Worm (Caenorhabditis elegans) whole organism, L2 larva: ENCODE data around the gene F57G9.7.

Source experiments
- C34F6.9 ChIP-seq: fragments of 150-350 bp; optimal IDR thresholded peaks from 2 replicates; lab custom pipeline; 2014; ENCODE audit warnings: missing biosample characterization, missing genetic modification characterization
- F13H6.1 ChIP-seq: sonication (generic microtip); optimal IDR thresholded peaks from 2 replicates; lab custom pipeline; 2016; ENCODE audit warnings: missing genetic modification characterization, missing compliant biosample characterization
- R02D3.7 ChIP-seq: fragments of 150-350 bp; optimal IDR thresholded peaks from 2 replicates; lab custom pipeline; 2014; ENCODE audit warnings: missing biosample characterization, missing genetic modification characterization
- Y55F3AM.14 ChIP-seq: fragments of 200-800 bp; sonication (Bioruptor generic); optimal IDR thresholded peaks from 2 replicates; lab custom pipeline; 2018; ENCODE audit warnings: mild to moderate bottlenecking, missing genetic modification characterization, missing compliant biosample characterization
- ZK546.5 ChIP-seq: sonication (generic microtip); optimal IDR thresholded peaks from 2 replicates; lab custom pipeline; 2017; ENCODE audit warnings: missing biosample characterization, missing genetic modification characterization
- alr-1 ChIP-seq: fragments of 150-350 bp; optimal IDR thresholded peaks from 2 replicates; lab custom pipeline; 2014; ENCODE audit warnings: missing biosample characterization, missing genetic modification characterization
- aly-2 ChIP-seq: fragments of 150-350 bp; optimal IDR thresholded peaks from 2 replicates; lab custom pipeline; 2014; ENCODE audit warnings: missing biosample characterization, missing genetic modification characterization
- ama-1 ChIP-seq: fragments of 150-350 bp; optimal IDR thresholded peaks from 2 replicates; lab custom pipeline; 2018; ENCODE audit warnings: inconsistent platforms
- blmp-1 ChIP-seq: sonication (generic microtip); optimal IDR thresholded peaks from 2 replicates; lab custom pipeline; 2017; ENCODE audit warnings: missing genetic modification characterization, mild to moderate bottlenecking, missing compliant biosample characterization, antibody characterized with exemption, moderate library complexity; ENCODE audit not compliant: insufficient read depth
- ceh-16 ChIP-seq: fragments of 150-350 bp; optimal IDR thresholded peaks from 2 replicates; lab custom pipeline; 2014; ENCODE audit warnings: missing biosample characterization, missing genetic modification characterization
- ceh-82 ChIP-seq: fragments of 150-350 bp; optimal IDR thresholded peaks from 2 replicates; lab custom pipeline; 2014; ENCODE audit warnings: missing biosample characterization, missing genetic modification characterization
- crh-2 ChIP-seq: sonication (generic microtip); optimal IDR thresholded peaks from 2 replicates; lab custom pipeline; 2017; ENCODE audit warnings: missing biosample characterization, missing genetic modification characterization
- dmd-4 ChIP-seq: sonication (generic microtip); optimal IDR thresholded peaks from 2 replicates; lab custom pipeline; 2017; ENCODE audit warnings: missing biosample characterization, missing genetic modification characterization
- egl-27 ChIP-seq: sonication (generic microtip); optimal IDR thresholded peaks from 3 replicates; lab custom pipeline; 2017; ENCODE audit warnings: missing biosample characterization, missing genetic modification reagents, missing genetic modification characterization
- elt-1 ChIP-seq: fragments of 150-350 bp; optimal IDR thresholded peaks from 2 replicates; lab custom pipeline; 2014; ENCODE audit warnings: missing biosample characterization, missing genetic modification characterization
- elt-3 ChIP-seq: sonication (generic microtip); optimal IDR thresholded peaks from 2 replicates; lab custom pipeline; 2017; ENCODE audit warnings: missing biosample characterization, missing genetic modification characterization
- fos-1 ChIP-seq: fragments of 150-350 bp; optimal IDR thresholded peaks from 2 replicates; lab custom pipeline; 2014; ENCODE audit warnings: missing biosample characterization, missing genetic modification characterization
- lin-11 ChIP-seq: fragments of 150-350 bp; sonication (generic microtip); optimal IDR thresholded peaks from 2 replicates; lab custom pipeline; 2014; ENCODE audit warnings: missing biosample characterization, missing genetic modification characterization, inconsistent platforms, mixed read lengths
- lin-13 ChIP-seq: fragments of 150-350 bp; optimal IDR thresholded peaks from 2 replicates; lab custom pipeline; 2014; ENCODE audit warnings: missing biosample characterization, missing genetic modification reagents, missing genetic modification characterization
- lin-39 ChIP-seq: fragments of 150-350 bp; optimal IDR thresholded peaks from 2 replicates; lab custom pipeline; 2014; ENCODE audit warnings: missing biosample characterization, missing genetic modification reagents, missing genetic modification characterization
- lsy-2 ChIP-seq, 2 experiments: fragments of 150-350 bp in 1 of 2; sonication (generic microtip) in 1 of 2; optimal IDR thresholded peaks; 2 replicates each; lab custom pipeline; 2014 to 2017; ENCODE audit warnings: missing biosample characterization in 2 of 2, missing genetic modification characterization in 2 of 2
- mab-5 ChIP-seq: fragments of 150-350 bp; optimal IDR thresholded peaks from 2 replicates; lab custom pipeline; 2014; ENCODE audit warnings: missing biosample characterization, missing genetic modification characterization
- mbf-1 ChIP-seq: sonication (generic microtip); optimal IDR thresholded peaks from 2 replicates; lab custom pipeline; 2017; ENCODE audit warnings: missing biosample characterization, missing genetic modification characterization
- mdl-1 ChIP-seq, 2 experiments: fragments of 150-350 bp in 1 of 2; sonication (generic microtip) in 1 of 2; optimal IDR thresholded peaks; 2 replicates each; lab custom pipeline; 2017; ENCODE audit warnings: missing biosample characterization in 2 of 2, missing genetic modification characterization in 2 of 2
- nhr-10 ChIP-seq: sonication (generic microtip); optimal IDR thresholded peaks from 2 replicates; lab custom pipeline; 2017; ENCODE audit warnings: missing biosample characterization, missing genetic modification characterization
- nhr-11 ChIP-seq: fragments of 150-350 bp; optimal IDR thresholded peaks from 2 replicates; lab custom pipeline; 2014; ENCODE audit warnings: missing biosample characterization, missing genetic modification characterization
- nhr-12 ChIP-seq: fragments of 150-350 bp; optimal IDR thresholded peaks from 2 replicates; lab custom pipeline; 2014; ENCODE audit warnings: missing biosample characterization, missing genetic modification characterization
- nhr-129 ChIP-seq: fragments of 150-350 bp; optimal IDR thresholded peaks from 2 replicates; lab custom pipeline; 2014; ENCODE audit warnings: missing biosample characterization, missing genetic modification characterization
- nhr-21 ChIP-seq: fragments of 150-350 bp; optimal IDR thresholded peaks from 2 replicates; lab custom pipeline; 2014; ENCODE audit warnings: missing biosample characterization, missing genetic modification characterization
- nhr-237 ChIP-seq: fragments of 150-350 bp; optimal IDR thresholded peaks from 2 replicates; lab custom pipeline; 2014; ENCODE audit warnings: missing biosample characterization, missing genetic modification characterization
- nhr-25 ChIP-seq: fragments of 150-350 bp; sonication (generic microtip); optimal IDR thresholded peaks from 3 replicates; lab custom pipeline; 2014; ENCODE audit warnings: missing biosample characterization, missing genetic modification characterization
- nhr-6 ChIP-seq: fragments of 150-350 bp; optimal IDR thresholded peaks from 2 replicates; lab custom pipeline; 2014; ENCODE audit warnings: missing biosample characterization, missing genetic modification characterization
- nhr-77 ChIP-seq: fragments of 150-350 bp; optimal IDR thresholded peaks from 2 replicates; lab custom pipeline; 2014; ENCODE audit warnings: missing biosample characterization, missing genetic modification characterization
- peb-1 ChIP-seq: fragments of 150-350 bp; optimal IDR thresholded peaks from 2 replicates; lab custom pipeline; 2014; ENCODE audit warnings: missing biosample characterization, missing genetic modification characterization
- sem-4 ChIP-seq: fragments of 150-350 bp; optimal IDR thresholded peaks from 2 replicates; lab custom pipeline; 2014; ENCODE audit warnings: missing biosample characterization, missing genetic modification reagents, missing genetic modification characterization
- skn-1 ChIP-seq: sonication (generic microtip); optimal IDR thresholded peaks from 2 replicates; lab custom pipeline; 2017; ENCODE audit warnings: missing biosample characterization, missing genetic modification characterization
- sma-3 ChIP-seq: sonication (generic microtip); optimal IDR thresholded peaks from 2 replicates; lab custom pipeline; 2016; ENCODE audit warnings: missing genetic modification reagents, missing genetic modification characterization, missing compliant biosample characterization
- sma-9 ChIP-seq, 2 experiments: fragments of 150-350 bp in 1 of 2; sonication (generic microtip) in 1 of 2; optimal IDR thresholded peaks; 2 replicates each; lab custom pipeline; 2014 to 2016; ENCODE audit warnings: missing genetic modification characterization in 2 of 2, mild to moderate bottlenecking in 1 of 2, missing biosample characterization in 1 of 2, missing compliant biosample characterization in 1 of 2, missing genetic modification reagents in 1 of 2, moderate library complexity in 1 of 2
- snpc-4 ChIP-seq: fragments of 150-350 bp; optimal IDR thresholded peaks from 2 replicates; lab custom pipeline; 2014; ENCODE audit warnings: missing biosample characterization, missing genetic modification characterization
- unc-39 ChIP-seq: fragments of 150-350 bp; optimal IDR thresholded peaks from 2 replicates; lab custom pipeline; 2014; ENCODE audit warnings: missing biosample characterization, missing genetic modification characterization
- unc-55 ChIP-seq: fragments of 150-350 bp; sonication (generic microtip); optimal IDR thresholded peaks from 3 replicates; lab custom pipeline; 2014; ENCODE audit warnings: missing biosample characterization, missing genetic modification reagents, missing genetic modification characterization
- unc-62 ChIP-seq: fragments of 150-350 bp; optimal IDR thresholded peaks from 2 replicates; lab custom pipeline; 2014; ENCODE audit warnings: missing biosample characterization, missing genetic modification reagents, missing genetic modification characterization
- zag-1 ChIP-seq: fragments of 150-350 bp; optimal IDR thresholded peaks from 2 replicates; lab custom pipeline; 2014; ENCODE audit warnings: missing biosample characterization, missing genetic modification characterization
- ztf-1 ChIP-seq: fragments of 200-800 bp; sonication (Bioruptor generic); conservative IDR thresholded peaks from 2 replicates; pipeline ENCODE4 v1.3.6; 2022; ENCODE audit warnings: missing genetic modification characterization, missing compliant biosample characterization
- ztf-11 ChIP-seq: sonication (generic microtip); optimal IDR thresholded peaks from 2 replicates; lab custom pipeline; 2017; ENCODE audit warnings: missing biosample characterization, missing genetic modification characterization
- ztf-4 ChIP-seq: fragments of 150-350 bp; optimal IDR thresholded peaks from 2 replicates; lab custom pipeline; 2014; ENCODE audit warnings: missing biosample characterization, missing genetic modification characterization

Gene F57G9.7

ce11 chrII:12386781-12387180 is 10.8 kb downstream of the F57G9.7 start, which contains the start of gene sre-42:
Gene sre-42 (minus strand): TSS chrII:12386881.
- no peak for TF ChIP-seq C34F6.9
- TF ChIP-seq elt-3 (tag; lab: Kevin White, UChicago): no peak
- no peak for TF ChIP-seq R02D3.7 (tag; lab: Kevin White, UChicago)
- TF ChIP-seq ceh-16: no peak
- TF ChIP-seq nhr-11 (tag; lab: Kevin White, UChicago): no peak
- TF ChIP-seq nhr-25 (tag; lab: Kevin White, UChicago): no peak
- TF ChIP-seq aly-2 (tag; lab: Kevin White, UChicago): no peak
- no peak for TF ChIP-seq mab-5 (tag; lab: Kevin White, UChicago)
- TF ChIP-seq ztf-1 (GFP tag; lab: Robert Waterston, UW): no peak
- no peak for TF ChIP-seq F13H6.1 (tag; lab: Kevin White, UChicago)
- no peak for TF ChIP-seq ZK546.5
- TF ChIP-seq nhr-10 (tag; lab: Kevin White, UChicago): no peak
- TF ChIP-seq nhr-21: no peak
- TF ChIP-seq sem-4 (tag; lab: Kevin White, UChicago): no peak
- TF ChIP-seq unc-39 (tag; lab: Kevin White, UChicago): no peak
- TF ChIP-seq unc-55: no peak

ce11 chrII:12385815-12386214 is 11.7 kb downstream of the F57G9.7 start:
- TF ChIP-seq unc-39 (tag; lab: Kevin White, UChicago) (no peak), snpc-4 (tag; lab: Kevin White, UChicago) (peak; percentile 61)

ce11 chrII:12382625-12383562 is 14.7 kb downstream of the F57G9.7 start, which contains the start of gene btb-14:
Gene btb-14 (plus strand): TSS chrII:12383463.
- peak; percentile 59 for TF ChIP-seq C34F6.9
- no peak for TF ChIP-seq elt-3 (tag; lab: Kevin White, UChicago)
- no peak for TF ChIP-seq elt-1
- no peak for TF ChIP-seq alr-1 (tag; lab: Kevin White, UChicago)
- no peak for TF ChIP-seq nhr-6 (tag; lab: Kevin White, UChicago)
- TF ChIP-seq peb-1: no peak
- no peak for TF ChIP-seq mdl-1 (tag; optimal IDR thresholded peaks at IDR 0.05; lab: Kevin White, UChicago)
- TF ChIP-seq sem-4 (tag; lab: Kevin White, UChicago): no peak
- no peak for TF ChIP-seq unc-39 (tag; lab: Kevin White, UChicago)
- no peak for TF ChIP-seq ceh-82 (tag; lab: Kevin White, UChicago)
- TF ChIP-seq egl-27 (tag; lab: Kevin White, UChicago): peak; percentile 22
- no peak for TF ChIP-seq nhr-237
- no peak for TF ChIP-seq ztf-1 (GFP tag; lab: Robert Waterston, UW)
- TF ChIP-seq nhr-11 (tag; lab: Kevin White, UChicago): no peak
- no peak for TF ChIP-seq crh-2
- TF ChIP-seq lin-39 (tag; lab: Kevin White, UChicago): no peak
- no peak for TF ChIP-seq ama-1 (lab: Kevin White, UChicago)
- no peak for TF ChIP-seq skn-1 (tag; lab: Kevin White, UChicago)
- TF ChIP-seq sma-3 (GFP tag; lab: Kevin White, UChicago): no peak
- TF ChIP-seq unc-62 (GFP tag; lab: Kevin White, UChicago): no peak
- TF ChIP-seq ZK546.5: no peak
- TF ChIP-seq lsy-2 (tag; optimal IDR thresholded peaks at IDR 0.05; lab: Kevin White, UChicago): peak in 1 of 2 experiments; percentile 48
- TF ChIP-seq blmp-1: no peak
- no peak for TF ChIP-seq dmd-4 (tag; lab: Kevin White, UChicago)
- TF ChIP-seq ceh-16: no peak
- TF ChIP-seq lin-11 (tag; lab: Kevin White, UChicago): no peak
- no peak for TF ChIP-seq fos-1
- no peak for TF ChIP-seq R02D3.7 (tag; lab: Kevin White, UChicago)
- TF ChIP-seq ztf-11 (tag; lab: Kevin White, UChicago): no peak
- TF ChIP-seq nhr-25 (tag; lab: Kevin White, UChicago): no peak
- no peak for TF ChIP-seq ztf-4
- no peak for TF ChIP-seq nhr-21
- TF ChIP-seq mab-5 (tag; lab: Kevin White, UChicago): no peak
- TF ChIP-seq aly-2 (tag; lab: Kevin White, UChicago): no peak
- no peak for TF ChIP-seq nhr-10 (tag; lab: Kevin White, UChicago)
- TF ChIP-seq nhr-129: peak; percentile 2
- no peak for TF ChIP-seq Y55F3AM.14 (GFP tag; lab: Kevin White, UChicago)
- peak; percentile 10 for TF ChIP-seq sma-9 (GFP tag; optimal IDR thresholded peaks at IDR 0.05; lab: Kevin White, UChicago)
- TF ChIP-seq sma-9 (tag; optimal IDR thresholded peaks at IDR 0.05; lab: Kevin White, UChicago): no peak
- peak; percentile 22 for TF ChIP-seq F13H6.1 (tag; lab: Kevin White, UChicago)
- no peak for TF ChIP-seq nhr-77 (tag; lab: Kevin White, UChicago)
- no peak for TF ChIP-seq zag-1 (tag; lab: Kevin White, UChicago)
- no peak for TF ChIP-seq nhr-12 (tag; lab: Kevin White, UChicago)
- no peak for TF ChIP-seq mbf-1
- peak; percentile 17 for TF ChIP-seq lin-13 (GFP tag; lab: Kevin White, UChicago)
